Worm (Caenorhabditis elegans) whole organism, L2 larva: ENCODE measurements around the gene C37H5.13.

Experiments
- C34F6.9 ChIP-seq: fragments of 150-350 bp; optimal IDR thresholded peaks from 2 replicates; lab custom pipeline; 2014; ENCODE audit warnings: missing biosample characterization, missing genetic modification characterization
- F13H6.1 ChIP-seq: sonication (generic microtip); optimal IDR thresholded peaks from 2 replicates; lab custom pipeline; 2016; ENCODE audit warnings: missing genetic modification characterization, missing compliant biosample characterization
- R02D3.7 ChIP-seq: fragments of 150-350 bp; optimal IDR thresholded peaks from 2 replicates; lab custom pipeline; 2014; ENCODE audit warnings: missing biosample characterization, missing genetic modification characterization
- alr-1 ChIP-seq: fragments of 150-350 bp; optimal IDR thresholded peaks from 2 replicates; lab custom pipeline; 2014; ENCODE audit warnings: missing biosample characterization, missing genetic modification characterization
- aly-2 ChIP-seq: fragments of 150-350 bp; optimal IDR thresholded peaks from 2 replicates; lab custom pipeline; 2014; ENCODE audit warnings: missing biosample characterization, missing genetic modification characterization
- ama-1 ChIP-seq: fragments of 150-350 bp; optimal IDR thresholded peaks from 2 replicates; lab custom pipeline; 2018; ENCODE audit warnings: inconsistent platforms
- ceh-16 ChIP-seq: fragments of 150-350 bp; optimal IDR thresholded peaks from 2 replicates; lab custom pipeline; 2014; ENCODE audit warnings: missing biosample characterization, missing genetic modification characterization
- ceh-82 ChIP-seq: fragments of 150-350 bp; optimal IDR thresholded peaks from 2 replicates; lab custom pipeline; 2014; ENCODE audit warnings: missing biosample characterization, missing genetic modification characterization
- crh-2 ChIP-seq: sonication (generic microtip); optimal IDR thresholded peaks from 2 replicates; lab custom pipeline; 2017; ENCODE audit warnings: missing biosample characterization, missing genetic modification characterization
- dmd-4 ChIP-seq: sonication (generic microtip); optimal IDR thresholded peaks from 2 replicates; lab custom pipeline; 2017; ENCODE audit warnings: missing biosample characterization, missing genetic modification characterization
- egl-27 ChIP-seq: sonication (generic microtip); optimal IDR thresholded peaks from 3 replicates; lab custom pipeline; 2017; ENCODE audit warnings: missing biosample characterization, missing genetic modification reagents, missing genetic modification characterization
- elt-1 ChIP-seq: fragments of 150-350 bp; optimal IDR thresholded peaks from 2 replicates; lab custom pipeline; 2014; ENCODE audit warnings: missing biosample characterization, missing genetic modification characterization
- fos-1 ChIP-seq: fragments of 150-350 bp; optimal IDR thresholded peaks from 2 replicates; lab custom pipeline; 2014; ENCODE audit warnings: missing biosample characterization, missing genetic modification characterization
- gmeb-1 ChIP-seq: fragments of 150-350 bp; optimal IDR thresholded peaks from 2 replicates; lab custom pipeline; 2014; ENCODE audit warnings: missing biosample characterization, missing genetic modification characterization
- lin-11 ChIP-seq: fragments of 150-350 bp; sonication (generic microtip); optimal IDR thresholded peaks from 2 replicates; lab custom pipeline; 2014; ENCODE audit warnings: missing biosample characterization, missing genetic modification characterization, inconsistent platforms, mixed read lengths
- lin-39 ChIP-seq: fragments of 150-350 bp; optimal IDR thresholded peaks from 2 replicates; lab custom pipeline; 2014; ENCODE audit warnings: missing biosample characterization, missing genetic modification reagents, missing genetic modification characterization
- lsy-2 ChIP-seq, 2 experiments: fragments of 150-350 bp in 1 of 2; sonication (generic microtip) in 1 of 2; optimal IDR thresholded peaks; 2 replicates each; lab custom pipeline; 2014 to 2017; ENCODE audit warnings: missing biosample characterization in 2 of 2, missing genetic modification characterization in 2 of 2
- mbf-1 ChIP-seq: sonication (generic microtip); optimal IDR thresholded peaks from 2 replicates; lab custom pipeline; 2017; ENCODE audit warnings: missing biosample characterization, missing genetic modification characterization
- nhr-11 ChIP-seq: fragments of 150-350 bp; optimal IDR thresholded peaks from 2 replicates; lab custom pipeline; 2014; ENCODE audit warnings: missing biosample characterization, missing genetic modification characterization
- nhr-12 ChIP-seq: fragments of 150-350 bp; optimal IDR thresholded peaks from 2 replicates; lab custom pipeline; 2014; ENCODE audit warnings: missing biosample characterization, missing genetic modification characterization
- nhr-129 ChIP-seq: fragments of 150-350 bp; optimal IDR thresholded peaks from 2 replicates; lab custom pipeline; 2014; ENCODE audit warnings: missing biosample characterization, missing genetic modification characterization
- nhr-21 ChIP-seq: fragments of 150-350 bp; optimal IDR thresholded peaks from 2 replicates; lab custom pipeline; 2014; ENCODE audit warnings: missing biosample characterization, missing genetic modification characterization
- nhr-23 ChIP-seq: fragments of 150-350 bp; optimal IDR thresholded peaks from 2 replicates; lab custom pipeline; 2014; ENCODE audit warnings: missing biosample characterization, missing genetic modification reagents, missing genetic modification characterization
- nhr-237 ChIP-seq: fragments of 150-350 bp; optimal IDR thresholded peaks from 2 replicates; lab custom pipeline; 2014; ENCODE audit warnings: missing biosample characterization, missing genetic modification characterization
- nhr-25 ChIP-seq: fragments of 150-350 bp; sonication (generic microtip); optimal IDR thresholded peaks from 3 replicates; lab custom pipeline; 2014; ENCODE audit warnings: missing biosample characterization, missing genetic modification characterization
- nhr-6 ChIP-seq: fragments of 150-350 bp; optimal IDR thresholded peaks from 2 replicates; lab custom pipeline; 2014; ENCODE audit warnings: missing biosample characterization, missing genetic modification characterization
- nhr-77 ChIP-seq: fragments of 150-350 bp; optimal IDR thresholded peaks from 2 replicates; lab custom pipeline; 2014; ENCODE audit warnings: missing biosample characterization, missing genetic modification characterization
- sem-4 ChIP-seq: fragments of 150-350 bp; optimal IDR thresholded peaks from 2 replicates; lab custom pipeline; 2014; ENCODE audit warnings: missing biosample characterization, missing genetic modification reagents, missing genetic modification characterization
- skn-1 ChIP-seq: sonication (generic microtip); optimal IDR thresholded peaks from 2 replicates; lab custom pipeline; 2017; ENCODE audit warnings: missing biosample characterization, missing genetic modification characterization
- sma-3 ChIP-seq: sonication (generic microtip); optimal IDR thresholded peaks from 2 replicates; lab custom pipeline; 2016; ENCODE audit warnings: missing genetic modification reagents, missing genetic modification characterization, missing compliant biosample characterization
- sma-9 ChIP-seq, 2 experiments: fragments of 150-350 bp in 1 of 2; sonication (generic microtip) in 1 of 2; optimal IDR thresholded peaks; 2 replicates each; lab custom pipeline; 2014 to 2016; ENCODE audit warnings: missing genetic modification characterization in 2 of 2, mild to moderate bottlenecking in 1 of 2, missing biosample characterization in 1 of 2, missing compliant biosample characterization in 1 of 2, missing genetic modification reagents in 1 of 2, moderate library complexity in 1 of 2
- snpc-4 ChIP-seq: fragments of 150-350 bp; optimal IDR thresholded peaks from 2 replicates; lab custom pipeline; 2014; ENCODE audit warnings: missing biosample characterization, missing genetic modification characterization
- unc-39 ChIP-seq: fragments of 150-350 bp; optimal IDR thresholded peaks from 2 replicates; lab custom pipeline; 2014; ENCODE audit warnings: missing biosample characterization, missing genetic modification characterization
- unc-55 ChIP-seq: fragments of 150-350 bp; sonication (generic microtip); optimal IDR thresholded peaks from 3 replicates; lab custom pipeline; 2014; ENCODE audit warnings: missing biosample characterization, missing genetic modification reagents, missing genetic modification characterization
- unc-62 ChIP-seq: fragments of 150-350 bp; optimal IDR thresholded peaks from 2 replicates; lab custom pipeline; 2014; ENCODE audit warnings: missing biosample characterization, missing genetic modification reagents, missing genetic modification characterization
- zag-1 ChIP-seq: fragments of 150-350 bp; optimal IDR thresholded peaks from 2 replicates; lab custom pipeline; 2014; ENCODE audit warnings: missing biosample characterization, missing genetic modification characterization
- ztf-11 ChIP-seq: sonication (generic microtip); optimal IDR thresholded peaks from 2 replicates; lab custom pipeline; 2017; ENCODE audit warnings: missing biosample characterization, missing genetic modification characterization
- ztf-4 ChIP-seq: fragments of 150-350 bp; optimal IDR thresholded peaks from 2 replicates; lab custom pipeline; 2014; ENCODE audit warnings: missing biosample characterization, missing genetic modification characterization

C37H5.13 gene

ce11 chrV:4851138-4851537 is 11.6 kb downstream of the C37H5.13 start, which contains the start of gene nex-4:
nex-4 (plus strand) TSS chrV:4851438.
- TF ChIP-seq unc-55 (no peak), zag-1 (tag; lab: Kevin White, UChicago) (no peak), sma-9 (GFP tag; optimal IDR thresholded peaks at IDR 0.05; lab: Kevin White, UChicago) (no peak), sma-9 (tag; optimal IDR thresholded peaks at IDR 0.05; lab: Kevin White, UChicago) (no peak), crh-2 (no peak), R02D3.7 (tag; lab: Kevin White, UChicago) (no peak), alr-1 (tag; lab: Kevin White, UChicago) (no peak), aly-2 (tag; lab: Kevin White, UChicago) (no peak), lin-11 (tag; lab: Kevin White, UChicago) (no peak), lin-39 (tag; lab: Kevin White, UChicago) (no peak), nhr-11 (tag; lab: Kevin White, UChicago) (no peak), nhr-129 (tag; lab: Kevin White, UChicago) (no peak), nhr-21 (tag; lab: Kevin White, UChicago) (no peak), sma-3 (no peak), elt-1 (tag; lab: Kevin White, UChicago) (no peak)

ce11 chrV:4850446-4850845 is 12.3 kb downstream of the C37H5.13 start:
- no peak for TF ChIP-seq unc-39 (tag; lab: Kevin White, UChicago)
- no peak for TF ChIP-seq unc-62
- TF ChIP-seq nhr-25 (tag; lab: Kevin White, UChicago) = no peak
- TF ChIP-seq sem-4 (tag; lab: Kevin White, UChicago) = no peak
- no peak for TF ChIP-seq crh-2
- TF ChIP-seq egl-27 = no peak
- TF ChIP-seq nhr-77 (tag; lab: Kevin White, UChicago) = no peak
- no peak for TF ChIP-seq nhr-23 (tag; lab: Kevin White, UChicago)
- no peak for TF ChIP-seq dmd-4 (tag; lab: Kevin White, UChicago)
- TF ChIP-seq lin-11 (tag; lab: Kevin White, UChicago) = no peak
- no peak for TF ChIP-seq nhr-12 (tag; lab: Kevin White, UChicago)
- TF ChIP-seq unc-55 = no peak
- no peak for TF ChIP-seq ztf-11 (tag; lab: Kevin White, UChicago)

- TF ChIP-seq gmeb-1 (tag; lab: Kevin White, UChicago) (peak; percentile 19), sma-9 (GFP tag; optimal IDR thresholded peaks at IDR 0.05; lab: Kevin White, UChicago) (peak; percentile 12), sma-9 (tag; optimal IDR thresholded peaks at IDR 0.05; lab: Kevin White, UChicago) (no peak), mbf-1 (tag; lab: Kevin White, UChicago) (no peak), skn-1 (tag; lab: Kevin White, UChicago) (peak; percentile 29), nhr-25 (tag; lab: Kevin White, UChicago) (no peak), fos-1 (peak; percentile 21), crh-2 (no peak), lsy-2 (tag; optimal IDR thresholded peaks at IDR 0.05; lab: Kevin White, UChicago) (no peak), snpc-4 (tag; lab: Kevin White, UChicago) (no peak), C34F6.9 (tag; lab: Kevin White, UChicago) (peak; percentile 43)
Measured at ce11 chrV:4847424-4847823, 15.3 kb downstream of the C37H5.13 start, which contains the start of gene abhd-5.1. abhd-5.1 (plus strand) TSS chrV:4847653.

- TF ChIP-seq F13H6.1 (tag; lab: Kevin White, UChicago) (no peak), nhr-11 (tag; lab: Kevin White, UChicago) (no peak), aly-2 (tag; lab: Kevin White, UChicago) (no peak), ceh-82 (tag; lab: Kevin White, UChicago) (no peak), nhr-6 (tag; lab: Kevin White, UChicago) (no peak), nhr-237 (no peak), ceh-16 (tag; lab: Kevin White, UChicago) (no peak), ama-1 (lab: Kevin White, UChicago) (no peak), ztf-4 (tag; lab: Kevin White, UChicago) (no peak), alr-1 (tag; lab: Kevin White, UChicago) (no peak), sma-9 (GFP tag; optimal IDR thresholded peaks at IDR 0.05; lab: Kevin White, UChicago) (no peak), sma-9 (tag; optimal IDR thresholded peaks at IDR 0.05; lab: Kevin White, UChicago) (no peak)
Measured at ce11 chrV:4846507-4846906, 16.3 kb downstream of the C37H5.13 start.
